Worm (Caenorhabditis elegans) whole organism, L4 larva: Measurements from ENCODE around the gene spp-3.

Experiments
- F10B5.3 ChIP-seq: sonication (generic microtip); optimal IDR thresholded peaks from 2 replicates; lab custom pipeline; 2016; ENCODE audit warnings: mild to moderate bottlenecking, missing genetic modification characterization, missing compliant biosample characterization
- F37D6.2 ChIP-seq: sonication (generic microtip); optimal IDR thresholded peaks from 2 replicates; lab custom pipeline; 2016; ENCODE audit warnings: mild to moderate bottlenecking, missing genetic modification characterization, missing compliant biosample characterization
- F49E8.2 ChIP-seq: sonication (generic microtip); optimal IDR thresholded peaks from 2 replicates; lab custom pipeline; 2016; ENCODE audit warnings: missing compliant biosample characterization, mild to moderate bottlenecking, missing genetic modification characterization, borderline replicate concordance
- Y105C5A.15 ChIP-seq: fragments of 200-800 bp; sonication (Bioruptor generic); IDR thresholded peaks from 2 replicates; pipeline ENCODE4 v1.3.6; 2022; ENCODE audit warnings: missing genetic modification characterization, missing compliant biosample characterization
- ZK546.5 ChIP-seq, 2 experiments: sonication (generic microtip); optimal IDR thresholded peaks; 2 replicates each; lab custom pipeline; 2017; ENCODE audit warnings: missing biosample characterization in 2 of 2, missing genetic modification characterization in 2 of 2
- aha-1 ChIP-seq: fragments of 150-350 bp; peaks from one replicate; lab custom pipeline; 2014; ENCODE audit warnings: missing biosample characterization, missing genetic modification characterization
- ces-1 ChIP-seq: fragments of 150-350 bp; sonication (generic microtip); optimal IDR thresholded peaks from 4 replicates; lab custom pipeline; 2014; ENCODE audit warnings: missing biosample characterization, missing genetic modification reagents, missing genetic modification characterization
- daf-19 ChIP-seq: fragments of 200-800 bp; sonication (Bioruptor generic); conservative IDR thresholded peaks from 2 replicates; pipeline ENCODE4 v1.3.6; 2022; ENCODE audit warnings: missing genetic modification characterization, missing compliant biosample characterization
- dmd-8 ChIP-seq: fragments of 200-800 bp; sonication (Bioruptor generic); IDR thresholded peaks from 2 replicates; pipeline ENCODE4 v1.3.6; 2022; ENCODE audit warnings: missing genetic modification characterization, missing compliant biosample characterization
- fkh-10 ChIP-seq: fragments of 150-350 bp; optimal IDR thresholded peaks from 2 replicates; lab custom pipeline; 2014; ENCODE audit warnings: missing biosample characterization, missing genetic modification reagents, missing genetic modification characterization
- hmg-1.1 ChIP-seq: fragments of 200-800 bp; sonication (Bioruptor generic); IDR thresholded peaks from 2 replicates; pipeline ENCODE4 v1.3.6; 2022; ENCODE audit warnings: missing genetic modification reagents, missing genetic modification characterization, missing compliant biosample characterization
- lin-38 ChIP-seq: fragments of 200-800 bp; sonication (Bioruptor generic); IDR thresholded peaks from 2 replicates; pipeline ENCODE4 v1.3.6; 2022; ENCODE audit warnings: missing genetic modification reagents, missing genetic modification characterization, missing compliant biosample characterization
- lir-3 ChIP-seq: sonication (generic microtip); optimal IDR thresholded peaks from 2 replicates; lab custom pipeline; 2016; ENCODE audit warnings: mild to moderate bottlenecking, missing genetic modification characterization, missing compliant biosample characterization
- lsy-2 ChIP-seq, 2 experiments: fragments of 150-350 bp in 1 of 2; sonication (generic microtip) in 1 of 2; optimal IDR thresholded peaks; 2 replicates each; lab custom pipeline; 2014 to 2017; ENCODE audit warnings: missing biosample characterization in 2 of 2, missing genetic modification characterization in 2 of 2
- madf-5 ChIP-seq, 2 experiments: fragments of 200-800 bp; sonication (Bioruptor generic); IDR thresholded peaks; 2 replicates each; pipeline ENCODE4 v1.3.6; 2022; ENCODE audit warnings: missing compliant biosample characterization in 2 of 2, missing genetic modification characterization in 2 of 2
- mes-2 ChIP-seq: sonication (generic microtip); optimal IDR thresholded peaks from 2 replicates; lab custom pipeline; 2016; ENCODE audit warnings: missing genotype, mild to moderate bottlenecking, missing genetic modification characterization, missing compliant biosample characterization; ENCODE audit not compliant: poor library complexity, severe bottlenecking
- nhr-11 ChIP-seq: fragments of 150-350 bp; optimal IDR thresholded peaks from 2 replicates; lab custom pipeline; 2014; ENCODE audit warnings: missing biosample characterization, missing genetic modification characterization
- nhr-41 ChIP-seq: fragments of 200-800 bp; sonication (Bioruptor generic); IDR thresholded peaks from 2 replicates; pipeline ENCODE4 v1.3.6; 2022; ENCODE audit warnings: missing genetic modification reagents, missing genetic modification characterization, missing compliant biosample characterization
- nhr-77 ChIP-seq: fragments of 150-350 bp; optimal IDR thresholded peaks from 2 replicates; lab custom pipeline; 2014; ENCODE audit warnings: missing biosample characterization, missing genetic modification characterization
- php-3 ChIP-seq: fragments of 200-800 bp; sonication (Bioruptor generic); IDR thresholded peaks from 2 replicates; pipeline ENCODE4 v1.3.6; 2022; ENCODE audit warnings: missing genetic modification reagents, missing genetic modification characterization, missing compliant biosample characterization
- set-16 ChIP-seq: fragments of 200-800 bp; sonication (Bioruptor generic); IDR thresholded peaks from 2 replicates; pipeline ENCODE4 v1.3.6; 2022; ENCODE audit warnings: missing genetic modification reagents, missing genetic modification characterization, missing compliant biosample characterization
- skn-1 ChIP-seq: fragments of 150-350 bp; optimal IDR thresholded peaks from 2 replicates; lab custom pipeline; 2014; ENCODE audit warnings: missing biosample characterization, missing genetic modification characterization
- snpc-4 ChIP-seq: fragments of 150-350 bp; optimal IDR thresholded peaks from 2 replicates; lab custom pipeline; 2014; ENCODE audit warnings: missing biosample characterization, missing genetic modification characterization
- spr-3 ChIP-seq: fragments of 200-800 bp; sonication (Bioruptor generic); optimal IDR thresholded peaks from 2 replicates; lab custom pipeline; 2018; ENCODE audit warnings: mild to moderate bottlenecking, missing genetic modification characterization, missing compliant biosample characterization
- tra-1 ChIP-seq: fragments of 200-800 bp; sonication (Bioruptor generic); IDR thresholded peaks from 2 replicates; pipeline ENCODE4 v1.3.6; 2022; ENCODE audit warnings: missing genetic modification reagents, missing genetic modification characterization, missing compliant biosample characterization
- unc-62 ChIP-seq, 3 experiments: fragments of 150-350 bp in 1 of 3; sonication (generic microtip); optimal IDR thresholded peaks in 2 of 3; peaks in 1 of 3; 1 replicate in 1 of 3; 2 replicates in 2 of 3; lab custom pipeline; 2014 to 2017; ENCODE audit warnings: missing biosample characterization in 3 of 3, missing genetic modification characterization in 3 of 3, missing genetic modification reagents in 3 of 3, missing genotype in 1 of 3
- ztf-11 ChIP-seq: fragments of 150-350 bp; optimal IDR thresholded peaks from 2 replicates; lab custom pipeline; 2014; ENCODE audit warnings: missing biosample characterization, missing genetic modification characterization

The spp-3 gene

ce11 chrX:7284724-7285184 lies 30.4 kb downstream of the spp-3 start (continued):
- TF ChIP-seq daf-19 (no peak), spr-3 (GFP tag; lab: Kevin White, UChicago) (no peak)

- TF ChIP-seq F49E8.2 (tag; lab: Kevin White, UChicago) (no peak), nhr-77 (no peak), Y105C5A.15 (GFP tag; lab: Robert Waterston, UW) (no peak), nhr-11 (tag; lab: Kevin White, UChicago) (no peak), nhr-41 (GFP tag; lab: Robert Waterston, UW) (no peak), php-3 (GFP tag; lab: Robert Waterston, UW) (no peak), ztf-11 (tag; lab: Kevin White, UChicago) (no peak), aha-1 (tag; lab: Kevin White, UChicago) (peak; percentile 96), unc-62 (GFP tag; optimal IDR thresholded peaks at IDR 0.05 in 1 of 2; lab: Kevin White, UChicago) (peak in 1 of 2 experiments; percentile 8), unc-62 (tag; optimal IDR thresholded peaks at IDR 0.05; lab: Kevin White, UChicago) (no peak), mes-2 (tag; lab: Kevin White, UChicago) (no peak)
These were observed 32.0 kb downstream of the spp-3 start for ce11 chrX:7283136-7283535.

ce11 chrX:7281347-7281746 lies 33.8 kb downstream of the spp-3 start:
- TF ChIP-seq lsy-2 (tag; optimal IDR thresholded peaks at IDR 0.05; lab: Kevin White, UChicago) (no peak), lir-3 (tag; lab: Kevin White, UChicago) (no peak), set-16 (GFP tag; lab: Robert Waterston, UW) (peak; percentile 36; the same call in 1 of the 2 replicates)
- TF ChIP-seq, all 104 proteins: peak for 1

- TF ChIP-seq aha-1 (tag; lab: Kevin White, UChicago) (peak; percentile 34), snpc-4 (tag; lab: Kevin White, UChicago) (no peak), unc-62 (GFP tag; optimal IDR thresholded peaks at IDR 0.05 in 1 of 2; lab: Kevin White, UChicago) (peak in 1 of 2 experiments; percentile 95), unc-62 (tag; optimal IDR thresholded peaks at IDR 0.05; lab: Kevin White, UChicago) (no peak), set-16 (GFP tag; lab: Robert Waterston, UW) (peak; percentile 76), tra-1 (GFP tag; lab: Robert Waterston, UW) (no peak), ZK546.5 (tag; optimal IDR thresholded peaks at IDR 0.05; lab: Kevin White, UChicago) (no peak), madf-5 (GFP tag; IDR thresholded peaks at IDR 0.05; lab: Robert Waterston, UW) (no peak)
These were observed 35.3 kb downstream of the spp-3 start, which contains the start of gene unc-10 for ce11 chrX:7279671-7280389. TSS of gene unc-10 (minus strand) at chrX:7280322.

ce11 chrX:7278095-7278494 lies 37.1 kb downstream of the spp-3 start:
- TF ChIP-seq F37D6.2 (no peak), unc-62 (GFP tag; optimal IDR thresholded peaks at IDR 0.05 in 1 of 2; lab: Kevin White, UChicago) (peak in 1 of 2 experiments; percentile 95), unc-62 (tag; optimal IDR thresholded peaks at IDR 0.05; lab: Kevin White, UChicago) (no peak), ces-1 (no peak)

ce11 chrX:7271968-7272367 lies 43.2 kb downstream of the spp-3 start, which contains the start of gene F46H5.11:
TSS of gene F46H5.11 (minus strand) at chrX:7272068.
- TF ChIP-seq skn-1 (tag; lab: Kevin White, UChicago) (no peak), fkh-10 (GFP tag; lab: Kevin White, UChicago) (no peak), dmd-8 (GFP tag; lab: Robert Waterston, UW) (no peak), F10B5.3 (tag; lab: Kevin White, UChicago) (no peak), hmg-1.1 (GFP tag; lab: Robert Waterston, UW) (no peak)

- TF ChIP-seq lin-38 (GFP tag; lab: Robert Waterston, UW), result no peak
- 0 out of 2 replicates have a peak, but pooled peaks have one; percentile 38 for TF ChIP-seq set-16 (GFP tag; lab: Robert Waterston, UW)
These were observed 45.8 kb downstream of the spp-3 start, which contains the start of gene grd-7 for ce11 chrX:7269379-7269778. TSS of gene grd-7 (minus strand) at chrX:7269479.
